Worm (Caenorhabditis elegans) whole organism, L4/young adult: ENCODE data around the gene Y57E12AL.2.

Experiments
- W03F9.2 ChIP-seq: fragments of 150-350 bp; optimal IDR thresholded peaks from 2 replicates; lab custom pipeline; 2014; ENCODE audit warnings: missing biosample characterization, missing genetic modification characterization
- dao-5 ChIP-seq: sonication (generic microtip); optimal IDR thresholded peaks from 2 replicates; lab custom pipeline; 2016; ENCODE audit warnings: missing genotype, missing genetic modification characterization, moderate library complexity, missing compliant biosample characterization
- him-1 ChIP-seq: sonication (generic microtip); optimal IDR thresholded peaks from 2 replicates; lab custom pipeline; 2016; ENCODE audit warnings: missing genotype, missing genetic modification reagents, missing genetic modification characterization, missing compliant biosample characterization

ce11 chrV:7050153-7050552 lies 7.7 kb upstream of the Y57E12AL.2 start:
- TF ChIP-seq W03F9.2 (tag; lab: Kevin White, UChicago): no peak
- TF ChIP-seq him-1: no peak
- no peak for TF ChIP-seq dao-5
